Worm (Caenorhabditis elegans): ENCODE data around the gene irld-1.

DNA sequence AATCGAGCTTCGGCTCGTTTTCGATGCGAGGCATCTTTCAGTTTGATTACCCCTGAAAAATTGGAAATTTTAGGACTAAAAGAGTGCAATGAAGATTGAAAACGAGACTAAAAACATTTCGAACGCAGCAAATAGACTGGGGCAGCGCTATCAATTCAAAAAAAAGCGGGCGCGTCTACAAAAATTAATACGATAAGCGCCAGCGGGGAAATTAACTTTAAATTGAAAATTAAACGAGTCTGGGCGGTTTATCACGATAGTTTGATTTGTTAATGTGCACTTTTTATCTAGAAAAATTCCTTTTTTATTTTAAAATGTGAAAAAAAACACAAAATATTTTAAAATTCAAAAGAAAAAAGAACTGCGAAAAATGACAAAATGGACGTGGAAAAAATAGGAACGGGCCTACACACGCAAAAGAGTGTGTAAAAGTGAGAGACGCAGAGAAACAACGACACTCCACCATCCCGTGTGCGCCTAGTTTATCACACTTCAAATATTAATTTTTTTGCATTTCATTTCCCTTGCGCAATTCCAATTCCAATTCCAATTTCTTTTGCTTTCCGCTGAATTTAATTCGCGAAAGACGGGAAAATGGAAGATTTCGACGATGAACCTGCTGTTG, 34.9 kb downstream of the irld-1 start, which contains the start of the genes gmpr-1 and fipp-1:
- TF ChIP-seq ceh-82 (tag; optimal IDR thresholded peaks at IDR 0.05) (peak; percentile 33 to 71 (median 45)), elt-2 (tag; optimal IDR thresholded peaks at IDR 0.05) (peak; percentile 22), efl-1 (optimal IDR thresholded peaks at IDR 0.05) (peak; percentile 83 to 84), efl-1 (GFP tag; optimal IDR thresholded peaks at IDR 0.05 in 1 of 2) (peak; percentile 77 to 97), mep-1 (tag; optimal IDR thresholded peaks at IDR 0.05) (peak; percentile 74), ztf-4 (tag; optimal IDR thresholded peaks at IDR 0.05) (no peak), ztf-11 (tag; optimal IDR thresholded peaks at IDR 0.05) (no peak), ceh-88 (GFP tag; IDR thresholded peaks at IDR 0.05) (no peak), unc-86 (tag; optimal IDR thresholded peaks at IDR 0.05) (peak; percentile 67), hlh-17 (GFP tag; optimal IDR thresholded peaks at IDR 0.05; ENCODE audit: borderline replicate concordance) (no peak), mdl-1 (tag; optimal IDR thresholded peaks at IDR 0.05) (peak in 1 of 2 experiments; percentile 30), lin-15B (tag; optimal IDR thresholded peaks at IDR 0.05) (peak; percentile 57), ama-1 (optimal IDR thresholded peaks at IDR 0.05) (no peak)
